Fruit fly (Drosophila melanogaster): ENCODE measurements around the gene GstD10.
A peak's percentile ranks its signal among the peaks of the same experiment; 100 is the strongest.

Gene GstD10

dm6 chr3R:12341374-12341773, 24.2 kb downstream of the GstD10 start, which contains the start of gene Sgsf:
Gene Sgsf, plus strand, starts transcription at chr3R:12341674.
- TF ChIP-seq Dfd (GFP tag; optimal IDR thresholded peaks at IDR 0.05) = no peak
- TF ChIP-seq h (GFP tag; optimal IDR thresholded peaks at IDR 0.05) = peak; percentile 63
- TF ChIP-seq rgr (GFP tag; optimal IDR thresholded peaks at IDR 0.05) = peak; percentile 35
- TF ChIP-seq Hnf4 (GFP tag; optimal IDR thresholded peaks at IDR 0.05) = peak; percentile 19
- peak; percentile 17 for TF ChIP-seq Sp1 (GFP tag; optimal IDR thresholded peaks at IDR 0.05)
- TF ChIP-seq Hr83 (GFP tag; optimal IDR thresholded peaks at IDR 0.05; ENCODE audit: poor library complexity, severe bottlenecking) = no peak
- no peak for TF ChIP-seq HLH106 (tag; optimal IDR thresholded peaks at IDR 0.05)

dm6 chr3R:12329827-12330226, 35.7 kb downstream of the GstD10 start:
- no peak for TF ChIP-seq Myc (optimal IDR thresholded peaks at IDR 0.05)
- TF ChIP-seq h (GFP tag; optimal IDR thresholded peaks at IDR 0.05) = no peak
- TF ChIP-seq Jra (GFP tag; optimal IDR thresholded peaks at IDR 0.05) = no peak
- no peak for TF ChIP-seq sage (GFP tag; optimal IDR thresholded peaks at IDR 0.05)
- no peak for TF ChIP-seq woc (GFP tag; optimal IDR thresholded peaks at IDR 0.05)
- TF ChIP-seq usp (GFP tag; optimal IDR thresholded peaks at IDR 0.05) = no peak
- TF ChIP-seq jim (GFP tag; optimal IDR thresholded peaks at IDR 0.05) = no peak
- TF ChIP-seq CG9705 (GFP tag; optimal IDR thresholded peaks at IDR 0.05) = no peak
- TF ChIP-seq Abd-B (GFP tag; optimal IDR thresholded peaks at IDR 0.05) = no peak
- TF ChIP-seq Hr78 (GFP tag; optimal IDR thresholded peaks at IDR 0.05) = no peak
- no peak for TF ChIP-seq OdsH (GFP tag; optimal IDR thresholded peaks at IDR 0.05)
- no peak for TF ChIP-seq Dif (GFP tag; optimal IDR thresholded peaks at IDR 0.05; ENCODE audit: partially characterized antibody)
- TF ChIP-seq ey (GFP tag; optimal IDR thresholded peaks at IDR 0.05) = no peak
- no peak for TF ChIP-seq HLH106 (tag; optimal IDR thresholded peaks at IDR 0.05)
- TF ChIP-seq CrebA (GFP tag; optimal IDR thresholded peaks at IDR 0.05; ENCODE audit: borderline replicate concordance) = no peak
- no peak for TF ChIP-seq CG32264 (GFP tag; optimal IDR thresholded peaks at IDR 0.05)
- TF ChIP-seq tai (GFP tag; optimal IDR thresholded peaks at IDR 0.05) = no peak
- TF ChIP-seq sv (GFP tag; optimal IDR thresholded peaks at IDR 0.05) = no peak

- TF ChIP-seq Rel (GFP tag; optimal IDR thresholded peaks at IDR 0.05) (no peak), Rel (tag; optimal IDR thresholded peaks at IDR 0.05) (peak; percentile 84), Abd-B (GFP tag; optimal IDR thresholded peaks at IDR 0.05) (no peak)
Observed at dm6 chr3R:12326855-12327254, 38.7 kb downstream of the GstD10 start.

dm6 chr3R:12323221-12323620, 42.3 kb downstream of the GstD10 start, which contains the start of gene CG10013:
Gene CG10013, plus strand, starts transcription at chr3R:12323521.
- TF ChIP-seq pan (optimal IDR thresholded peaks at IDR 0.05) = no peak
- no peak for TF ChIP-seq tai (GFP tag; optimal IDR thresholded peaks at IDR 0.05)
- no peak for TF ChIP-seq brk (GFP tag; optimal IDR thresholded peaks at IDR 0.05)
- TF ChIP-seq HLH106 (tag; optimal IDR thresholded peaks at IDR 0.05) = no peak
- no peak for TF ChIP-seq Myc (optimal IDR thresholded peaks at IDR 0.05)
- TF ChIP-seq h (GFP tag; optimal IDR thresholded peaks at IDR 0.05) = no peak
- TF ChIP-seq Hr78 (GFP tag; optimal IDR thresholded peaks at IDR 0.05) = no peak
- no peak for TF ChIP-seq Vsx2 (GFP tag; optimal IDR thresholded peaks at IDR 0.05; ENCODE audit: partially characterized antibody)
- TF ChIP-seq Jra (GFP tag; optimal IDR thresholded peaks at IDR 0.05) = no peak
- TF ChIP-seq Abd-B (GFP tag; optimal IDR thresholded peaks at IDR 0.05) = no peak
- TF ChIP-seq CrebA (GFP tag; optimal IDR thresholded peaks at IDR 0.05; ENCODE audit: borderline replicate concordance) = no peak
- no peak for TF ChIP-seq CG32264 (GFP tag; optimal IDR thresholded peaks at IDR 0.05)
- TF ChIP-seq fru (GFP tag; optimal IDR thresholded peaks at IDR 0.05) = no peak
- no peak for TF ChIP-seq OdsH (GFP tag; optimal IDR thresholded peaks at IDR 0.05)
- TF ChIP-seq Sp1 (GFP tag; optimal IDR thresholded peaks at IDR 0.05) = no peak
- no peak for TF ChIP-seq CG9705 (GFP tag; optimal IDR thresholded peaks at IDR 0.05)
- TF ChIP-seq ey (GFP tag; optimal IDR thresholded peaks at IDR 0.05) = no peak
- no peak for TF ChIP-seq Dfd (GFP tag; optimal IDR thresholded peaks at IDR 0.05)
- no peak for TF ChIP-seq lola (GFP tag; optimal IDR thresholded peaks at IDR 0.05)
- no peak for TF ChIP-seq Hnf4 (GFP tag; optimal IDR thresholded peaks at IDR 0.05)

DNA sequence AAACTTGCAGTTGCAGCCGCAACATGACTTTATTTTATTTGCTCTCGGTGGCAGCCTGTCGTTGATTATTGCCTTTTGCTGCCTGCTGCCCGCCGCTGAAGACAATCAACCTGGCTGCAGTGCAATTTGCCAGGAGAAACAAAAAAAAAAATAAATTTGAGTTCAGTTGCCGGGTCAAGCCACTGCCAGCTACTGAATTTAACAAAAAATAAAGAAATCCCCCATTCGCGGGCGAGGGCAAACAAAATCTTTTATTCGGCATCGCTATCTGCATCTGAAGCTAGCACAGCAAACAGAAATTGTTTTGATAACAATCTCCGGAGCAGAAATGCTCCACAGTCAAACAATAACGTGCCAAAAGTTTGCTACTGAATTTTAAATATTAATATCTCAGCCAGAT, 48.2 kb downstream of the GstD10 start:
- TF ChIP-seq sv (GFP tag; optimal IDR thresholded peaks at IDR 0.05) (no peak), Rel (GFP tag; optimal IDR thresholded peaks at IDR 0.05) (no peak), Rel (tag; optimal IDR thresholded peaks at IDR 0.05) (peak; percentile 92)

DNA sequence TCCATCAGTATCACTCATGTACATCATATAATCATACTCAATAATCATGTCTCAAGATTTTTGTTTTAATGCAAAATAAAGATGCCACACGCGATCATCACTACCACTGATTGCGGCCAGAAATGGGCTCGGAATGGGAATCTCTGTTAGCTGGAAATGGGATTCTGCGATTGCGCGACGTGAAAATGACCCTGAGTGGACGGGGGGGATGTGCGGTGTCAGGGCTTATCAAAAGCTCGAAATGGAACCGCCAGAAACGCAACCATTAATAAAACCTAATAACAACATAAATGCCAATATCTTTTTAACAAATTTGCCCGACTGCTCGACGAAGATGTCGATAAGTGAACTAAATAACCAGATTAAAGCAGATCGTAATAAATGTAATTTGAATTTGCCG, 49.1 kb downstream of the GstD10 start:
- TF ChIP-seq Myc (optimal IDR thresholded peaks at IDR 0.05) (no peak), foxo (GFP tag; optimal IDR thresholded peaks at IDR 0.05) (no peak), Sp1 (GFP tag; optimal IDR thresholded peaks at IDR 0.05) (no peak), jim (GFP tag; optimal IDR thresholded peaks at IDR 0.05) (no peak)
